Worm (Caenorhabditis elegans) whole organism, mixed stage, embryonic: Measurements from ENCODE around the gene sago-1.

Experiments
- bed-3 ChIP-seq: fragments of 200-800 bp; sonication (Bioruptor generic); optimal IDR thresholded peaks from 3 replicates; lab custom pipeline; 2018; ENCODE audit warnings: mild to moderate bottlenecking, missing genetic modification characterization, moderate library complexity, missing compliant biosample characterization
- ces-1 ChIP-seq: fragments of 150-350 bp; optimal IDR thresholded peaks from 2 replicates; lab custom pipeline; 2014; ENCODE audit warnings: missing biosample characterization, missing genetic modification reagents, missing genetic modification characterization
- ham-2 ChIP-seq: fragments of 200-800 bp; sonication (Bioruptor generic); optimal IDR thresholded peaks from 2 replicates; lab custom pipeline; 2018; ENCODE audit warnings: mild to moderate bottlenecking, missing genetic modification characterization, missing compliant biosample characterization
- lsy-2 ChIP-seq: fragments of 150-350 bp; optimal IDR thresholded peaks from 2 replicates; lab custom pipeline; 2014; ENCODE audit warnings: missing biosample characterization, missing genetic modification characterization
- mep-1 ChIP-seq: fragments of 150-350 bp; optimal IDR thresholded peaks from 2 replicates; lab custom pipeline; 2017; ENCODE audit warnings: missing biosample characterization, missing genetic modification reagents, missing genetic modification characterization, inconsistent platforms
- nhr-237 ChIP-seq: fragments of 150-350 bp; optimal IDR thresholded peaks from 2 replicates; lab custom pipeline; 2014; ENCODE audit warnings: missing biosample characterization, missing genetic modification characterization
- nhr-28 ChIP-seq: fragments of 150-350 bp; optimal IDR thresholded peaks from 2 replicates; lab custom pipeline; 2014; ENCODE audit warnings: missing biosample characterization, missing genetic modification characterization
- nhr-76 ChIP-seq: sonication (generic microtip); optimal IDR thresholded peaks from 2 replicates; lab custom pipeline; 2017; ENCODE audit warnings: missing biosample characterization, missing genetic modification characterization
- pha-4 ChIP-seq: fragments of 150-350 bp; optimal IDR thresholded peaks from 2 replicates; lab custom pipeline; 2018; ENCODE audit warnings: missing biosample characterization, missing genetic modification reagents, missing genetic modification characterization
- sptf-1 ChIP-seq: sonication (generic microtip); optimal IDR thresholded peaks from 2 replicates; lab custom pipeline; 2017; ENCODE audit warnings: mild to moderate bottlenecking, missing genetic modification characterization, moderate library complexity, missing compliant biosample characterization
- unc-39 ChIP-seq: fragments of 150-350 bp; optimal IDR thresholded peaks from 2 replicates; lab custom pipeline; 2014; ENCODE audit warnings: missing biosample characterization, missing genetic modification characterization
- unc-62 ChIP-seq: fragments of 150-350 bp; optimal IDR thresholded peaks from 2 replicates; lab custom pipeline; 2014; ENCODE audit warnings: missing biosample characterization, missing genetic modification reagents, missing genetic modification characterization
- ztf-11 ChIP-seq: fragments of 150-350 bp; optimal IDR thresholded peaks from 2 replicates; lab custom pipeline; 2014; ENCODE audit warnings: missing biosample characterization, missing genetic modification characterization

DNA sequence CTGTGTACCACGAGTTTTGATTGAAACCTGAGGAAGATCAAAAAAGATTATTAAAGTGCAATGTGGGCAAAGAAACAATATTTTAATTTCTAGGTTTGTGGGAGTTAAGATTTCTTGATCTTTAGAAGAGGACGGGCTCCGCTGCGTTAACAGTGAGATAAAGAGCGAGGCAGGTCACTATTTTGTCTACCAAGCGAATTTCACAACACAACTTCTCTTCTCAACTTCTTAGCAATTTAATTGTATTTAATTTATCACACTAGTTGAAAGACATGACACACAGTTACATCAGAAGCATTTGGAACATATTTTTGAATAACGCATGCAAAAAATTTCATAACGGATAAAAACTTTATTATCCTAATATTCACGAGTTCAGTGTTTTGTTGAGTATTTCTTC, 22.8 kb downstream of the sago-1 start:
- no peak for TF ChIP-seq ces-1 (GFP tag; lab: Kevin White, UChicago)
- TF ChIP-seq unc-39 (tag; lab: Kevin White, UChicago) = no peak
- no peak for TF ChIP-seq nhr-76
- TF ChIP-seq nhr-28 (tag; lab: Kevin White, UChicago) = no peak
- TF ChIP-seq unc-62 (GFP tag; lab: Kevin White, UChicago) = no peak
- no peak for TF ChIP-seq ztf-11
- TF ChIP-seq mep-1 (tag; lab: Kevin White, UChicago) = no peak
- no peak for TF ChIP-seq bed-3 (GFP tag; lab: Kevin White, UChicago)
- no peak for TF ChIP-seq ham-2 (GFP tag; lab: Kevin White, UChicago)
- no peak for TF ChIP-seq pha-4 (tag; lab: Kevin White, UChicago)
- TF ChIP-seq lsy-2 (tag; lab: Kevin White, UChicago) = no peak
- no peak for TF ChIP-seq sptf-1 (tag; lab: Kevin White, UChicago)
- no peak for TF ChIP-seq nhr-237 (tag; lab: Kevin White, UChicago)
